Worm (Caenorhabditis elegans) whole organism, midembryonic: ENCODE data around the gene Y110A2AL.4.

Source experiments
- T22C8.4 ChIP-seq: fragments of 200-800 bp; sonication (Bioruptor generic); IDR thresholded peaks from 2 replicates; pipeline ENCODE4 v1.3.6; 2022; ENCODE audit warnings: missing genetic modification characterization, missing compliant biosample characterization
- cog-1 ChIP-seq: sonication (generic microtip); optimal IDR thresholded peaks from 2 replicates; lab custom pipeline; 2016; ENCODE audit warnings: missing genetic modification characterization, missing compliant biosample characterization
- flt-1 ChIP-seq: fragments of 200-800 bp; sonication (Bioruptor generic); IDR thresholded peaks from 2 replicates; pipeline ENCODE4 v1.3.6; 2022; ENCODE audit warnings: missing genetic modification characterization, missing compliant biosample characterization
- med-1 ChIP-seq: sonication (generic microtip); optimal IDR thresholded peaks from 2 replicates; lab custom pipeline; 2017; ENCODE audit warnings: missing genetic modification characterization, mild to moderate bottlenecking, missing compliant biosample characterization, antibody characterized with exemption, missing genetic modification reagents; ENCODE audit not compliant: insufficient read depth
- ztf-23 ChIP-seq: fragments of 200-800 bp; sonication (Bioruptor generic); IDR thresholded peaks from 2 replicates; pipeline ENCODE4 v1.3.6; 2022; ENCODE audit warnings: missing genetic modification reagents, missing genetic modification characterization, missing compliant biosample characterization
- ztf-29 ChIP-seq: fragments of 200-800 bp; sonication (Bioruptor generic); IDR thresholded peaks from 2 replicates; pipeline ENCODE4 v1.3.6; 2022; ENCODE audit warnings: missing genetic modification reagents, missing genetic modification characterization, missing compliant biosample characterization

- TF ChIP-seq flt-1 (GFP tag; lab: Robert Waterston, UW): no peak
- no peak for TF ChIP-seq ztf-29 (GFP tag; lab: Robert Waterston, UW)
- no peak for TF ChIP-seq cog-1 (tag; lab: Kevin White, UChicago)
- TF ChIP-seq ztf-23 (GFP tag; lab: Robert Waterston, UW): no peak
- TF ChIP-seq med-1: no peak
- no peak for TF ChIP-seq T22C8.4 (GFP tag; lab: Robert Waterston, UW)
Measured at ce11 chrII:2884810-2885209, 45.7 kb downstream of the Y110A2AL.4 start, which contains the start of gene pigw-1.
